Worm (Caenorhabditis elegans): ENCODE results near the gene ncr-2.

DNA sequence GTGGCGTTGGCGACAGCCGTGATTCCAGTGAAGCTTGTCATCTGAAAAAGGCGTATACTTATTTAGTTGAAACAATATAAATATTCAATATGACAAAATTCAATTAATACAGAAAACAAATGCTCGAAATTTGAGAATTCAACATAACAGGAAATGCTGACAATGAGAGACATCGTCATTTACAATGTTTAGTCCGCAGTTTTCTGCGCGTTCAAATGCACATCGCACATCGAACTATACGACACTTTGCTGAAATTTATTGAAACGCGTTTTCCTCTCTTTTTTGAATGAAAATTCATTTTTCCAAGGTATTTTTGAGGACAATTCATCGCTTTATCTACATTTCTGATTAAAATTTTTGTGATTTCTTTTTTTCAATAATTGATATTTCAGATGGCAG, 14.1 kb upstream of the ncr-2 start, which contains the start of the genes pbs-6 and cids-1:
- TF ChIP-seq ama-1 (optimal IDR thresholded peaks at IDR 0.05) (no peak), ceh-13 (GFP tag; optimal IDR thresholded peaks at IDR 0.05) (no peak), hmbx-1 (tag; optimal IDR thresholded peaks at IDR 0.05) (no peak)
